Worm (Caenorhabditis elegans) whole organism, L3 larva: ENCODE data around the gene K10H10.5.

Source experiments
- R02D3.7 ChIP-seq: fragments of 150-350 bp; optimal IDR thresholded peaks from 2 replicates; lab custom pipeline; 2014; ENCODE audit warnings: missing biosample characterization, missing genetic modification characterization
- aly-2 ChIP-seq: fragments of 150-350 bp; optimal IDR thresholded peaks from 2 replicates; lab custom pipeline; 2014; ENCODE audit warnings: missing biosample characterization, missing genetic modification characterization
- ama-1 ChIP-seq: fragments of 150-350 bp; optimal IDR thresholded peaks from 2 replicates; lab custom pipeline; 2018
- ceh-28 ChIP-seq: fragments of 150-350 bp; optimal IDR thresholded peaks from 2 replicates; lab custom pipeline; 2014; ENCODE audit warnings: missing biosample characterization, missing genetic modification reagents, missing genetic modification characterization
- ceh-82 ChIP-seq: fragments of 150-350 bp; optimal IDR thresholded peaks from 2 replicates; lab custom pipeline; 2014; ENCODE audit warnings: missing biosample characterization, missing genetic modification characterization
- egl-27 ChIP-seq: sonication (generic microtip); optimal IDR thresholded peaks from 4 replicates; lab custom pipeline; 2017; ENCODE audit warnings: missing biosample characterization, missing genetic modification reagents, missing genetic modification characterization
- egl-5 ChIP-seq: fragments of 150-350 bp; optimal IDR thresholded peaks from 2 replicates; lab custom pipeline; 2017; ENCODE audit warnings: missing biosample characterization, missing genetic modification reagents, missing genetic modification characterization, inconsistent platforms
- elt-2 ChIP-seq: sonication (generic microtip); optimal IDR thresholded peaks from 2 replicates; lab custom pipeline; 2016; ENCODE audit warnings: missing genetic modification reagents, mild to moderate bottlenecking, missing genetic modification characterization, missing compliant biosample characterization
- eor-1 ChIP-seq, 2 experiments: fragments of 150-350 bp; optimal IDR thresholded peaks; 2 replicates each; lab custom pipeline; 2014 to 2018; ENCODE audit warnings: missing biosample characterization in 2 of 2, missing genetic modification characterization in 2 of 2
- fkh-10 ChIP-seq: sonication (generic microtip); optimal IDR thresholded peaks from 2 replicates; lab custom pipeline; 2017; ENCODE audit warnings: missing biosample characterization, missing genetic modification reagents, missing genetic modification characterization
- fkh-2 ChIP-seq: fragments of 150-350 bp; optimal IDR thresholded peaks from 2 replicates; lab custom pipeline; 2014; ENCODE audit warnings: missing biosample characterization, missing genetic modification reagents, missing genetic modification characterization
- fos-1 ChIP-seq: fragments of 150-350 bp; optimal IDR thresholded peaks from 2 replicates; lab custom pipeline; 2014; ENCODE audit warnings: missing biosample characterization, missing genetic modification characterization
- hmg-11 ChIP-seq: sonication (generic microtip); optimal IDR thresholded peaks from 2 replicates; lab custom pipeline; 2016; ENCODE audit warnings: missing genetic modification characterization, missing compliant biosample characterization
- jun-1 ChIP-seq: fragments of 150-350 bp; optimal IDR thresholded peaks from 2 replicates; lab custom pipeline; 2014; ENCODE audit warnings: missing biosample characterization, missing genetic modification reagents, missing genetic modification characterization
- lin-15B ChIP-seq: fragments of 150-350 bp; optimal IDR thresholded peaks from 2 replicates; lab custom pipeline; 2014; ENCODE audit warnings: missing biosample characterization, missing genetic modification characterization
- lin-39 ChIP-seq: fragments of 150-350 bp; optimal IDR thresholded peaks from 2 replicates; lab custom pipeline; 2018; ENCODE audit warnings: missing biosample characterization, missing genetic modification reagents, missing genetic modification characterization
- mdl-1 ChIP-seq: fragments of 150-350 bp; optimal IDR thresholded peaks from 2 replicates; lab custom pipeline; 2014; ENCODE audit warnings: missing biosample characterization, missing genetic modification characterization
- mml-1 ChIP-seq: fragments of 150-350 bp; sonication (generic microtip); optimal IDR thresholded peaks from 3 replicates; lab custom pipeline; 2014; ENCODE audit warnings: missing biosample characterization, missing genetic modification characterization
- nfya-1 ChIP-seq: sonication (generic microtip); optimal IDR thresholded peaks from 2 replicates; lab custom pipeline; 2017; ENCODE audit warnings: missing genetic modification characterization, mild to moderate bottlenecking, missing compliant biosample characterization, antibody characterized with exemption, moderate library complexity; ENCODE audit not compliant: insufficient read depth
- nhr-11 ChIP-seq: fragments of 150-350 bp; optimal IDR thresholded peaks from 2 replicates; lab custom pipeline; 2014; ENCODE audit warnings: missing biosample characterization, missing genetic modification characterization
- nhr-28 ChIP-seq: fragments of 150-350 bp; optimal IDR thresholded peaks from 2 replicates; lab custom pipeline; 2014; ENCODE audit warnings: missing biosample characterization, missing genetic modification characterization
- nhr-43 ChIP-seq: sonication (generic microtip); optimal IDR thresholded peaks from 2 replicates; lab custom pipeline; 2016; ENCODE audit warnings: mild to moderate bottlenecking, missing genetic modification characterization, missing compliant biosample characterization; ENCODE audit not compliant: poor library complexity, severe bottlenecking
- nhr-67 ChIP-seq: fragments of 150-350 bp; optimal IDR thresholded peaks from 2 replicates; lab custom pipeline; 2014; ENCODE audit warnings: missing biosample characterization, missing genetic modification characterization
- nhr-77 ChIP-seq: fragments of 150-350 bp; optimal IDR thresholded peaks from 2 replicates; lab custom pipeline; 2014; ENCODE audit warnings: missing biosample characterization, missing genetic modification characterization
- pha-4 ChIP-seq: fragments of 150-350 bp; optimal IDR thresholded peaks from 2 replicates; lab custom pipeline; 2014; ENCODE audit warnings: missing biosample characterization, missing genetic modification reagents, missing genetic modification characterization
- pqm-1 ChIP-seq: fragments of 150-350 bp; optimal IDR thresholded peaks from 2 replicates; lab custom pipeline; 2017; ENCODE audit warnings: missing biosample characterization, missing genetic modification characterization, inconsistent platforms
- sea-2 ChIP-seq: fragments of 150-350 bp; sonication (generic microtip); optimal IDR thresholded peaks from 4 replicates; lab custom pipeline; 2014; ENCODE audit warnings: missing biosample characterization, missing genetic modification reagents, missing genetic modification characterization
- snpc-4 ChIP-seq: fragments of 150-350 bp; optimal IDR thresholded peaks from 2 replicates; lab custom pipeline; 2014; ENCODE audit warnings: missing biosample characterization, missing genetic modification characterization
- tbx-2 ChIP-seq: sonication (generic microtip); optimal IDR thresholded peaks from 2 replicates; lab custom pipeline; 2016; ENCODE audit warnings: mild to moderate bottlenecking, missing genetic modification characterization, missing compliant biosample characterization
- zag-1 ChIP-seq: fragments of 150-350 bp; optimal IDR thresholded peaks from 2 replicates; lab custom pipeline; 2014; ENCODE audit warnings: missing biosample characterization, missing genetic modification characterization
- ztf-11 ChIP-seq: fragments of 150-350 bp; optimal IDR thresholded peaks from 2 replicates; lab custom pipeline; 2014; ENCODE audit warnings: missing biosample characterization, missing genetic modification characterization
- ztf-4 ChIP-seq: fragments of 150-350 bp; optimal IDR thresholded peaks from 2 replicates; lab custom pipeline; 2014; ENCODE audit warnings: missing biosample characterization, missing genetic modification characterization

The K10H10.5 gene

DNA sequence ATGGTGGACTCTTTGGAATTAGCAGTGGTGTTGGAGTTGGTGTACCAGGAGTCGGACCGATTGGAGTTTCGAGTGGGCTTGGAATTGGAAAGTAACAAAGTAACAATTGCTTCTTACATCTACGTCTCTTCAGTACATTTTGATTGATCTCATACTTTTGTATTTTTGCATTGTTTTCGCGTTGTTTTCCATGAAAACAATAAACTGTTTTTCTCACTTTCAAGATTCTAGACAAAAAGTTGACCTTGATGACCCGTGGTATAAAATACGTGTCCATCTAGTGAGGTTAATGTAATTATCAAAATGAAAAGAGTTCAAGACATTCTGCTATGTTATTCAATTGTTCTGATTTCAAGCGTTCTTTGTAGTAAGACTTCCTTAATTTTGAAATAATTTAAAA, at the start of gene K10H10.5:
Gene K10H10.5 (plus strand): TSS at position 301 of the 400 bp plus-strand sequence.
- no peak for TF ChIP-seq nhr-43 (tag; lab: Kevin White, UChicago)
- TF ChIP-seq eor-1 (tag; optimal IDR thresholded peaks at IDR 0.05; lab: Kevin White, UChicago), result no peak
- TF ChIP-seq fkh-10 (GFP tag; lab: Kevin White, UChicago), result no peak
- TF ChIP-seq nfya-1 (tag; lab: Kevin White, UChicago), result no peak
- TF ChIP-seq nhr-11 (tag; lab: Kevin White, UChicago), result no peak
- no peak for TF ChIP-seq ztf-4 (tag; lab: Kevin White, UChicago)
- no peak for TF ChIP-seq mml-1 (tag; lab: Kevin White, UChicago)
- no peak for TF ChIP-seq snpc-4 (tag; lab: Kevin White, UChicago)

ce11 chrII:14451934-14452333, 49.6 kb upstream of the K10H10.5 start:
- no peak for TF ChIP-seq nhr-67 (tag; lab: Kevin White, UChicago)
- no peak for TF ChIP-seq ztf-4 (tag; lab: Kevin White, UChicago)
- peak; percentile 22 for TF ChIP-seq fkh-10 (GFP tag; lab: Kevin White, UChicago)
- no peak for TF ChIP-seq lin-39 (tag; lab: Kevin White, UChicago)

DNA sequence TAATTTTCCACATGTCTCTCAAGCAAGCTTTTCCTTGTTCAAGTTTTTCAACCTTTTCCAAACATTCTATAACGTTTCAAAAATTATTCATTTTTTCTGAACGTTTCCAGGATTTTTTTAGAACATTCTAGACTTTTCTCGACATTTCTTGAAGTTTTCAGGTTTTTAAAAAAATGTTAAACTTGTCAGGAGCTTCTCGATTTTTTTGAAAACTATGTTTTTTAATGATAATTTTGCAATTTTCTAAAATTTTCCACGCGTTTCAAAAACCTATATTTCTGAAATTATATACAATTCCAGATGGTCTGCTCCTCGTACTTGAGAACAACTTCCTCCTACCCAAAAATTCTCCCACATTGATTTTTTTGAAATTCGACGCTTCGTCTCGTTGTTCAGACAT, 46.2 kb upstream of the K10H10.5 start, which contains the start of gene dmsr-6:
Gene dmsr-6 (plus strand): TSS at position 301 of the 400 bp plus-strand sequence.
- TF ChIP-seq egl-5 (tag; lab: Kevin White, UChicago) (no peak), eor-1 (tag; optimal IDR thresholded peaks at IDR 0.05; lab: Kevin White, UChicago) (no peak), zag-1 (no peak), R02D3.7 (tag; lab: Kevin White, UChicago) (no peak), ceh-28 (no peak), nhr-43 (tag; lab: Kevin White, UChicago) (no peak), nhr-67 (tag; lab: Kevin White, UChicago) (no peak), aly-2 (tag; lab: Kevin White, UChicago) (no peak), ztf-4 (tag; lab: Kevin White, UChicago) (no peak), fkh-2 (no peak), egl-27 (tag; lab: Kevin White, UChicago) (no peak), mml-1 (tag; lab: Kevin White, UChicago) (no peak), ama-1 (lab: Kevin White, UChicago) (no peak), nfya-1 (tag; lab: Kevin White, UChicago) (no peak), lin-15B (no peak), sea-2 (GFP tag; lab: Kevin White, UChicago) (no peak), nhr-28 (tag; lab: Kevin White, UChicago) (no peak), ceh-82 (no peak), lin-39 (tag; lab: Kevin White, UChicago) (no peak), ztf-11 (tag; lab: Kevin White, UChicago) (no peak)
- TF ChIP-seq, all 47 proteins: peak for 0

ce11 chrII:14470020-14470419, 31.5 kb upstream of the K10H10.5 start:
- TF ChIP-seq elt-2 (tag; lab: Kevin White, UChicago) (no peak), nhr-43 (tag; lab: Kevin White, UChicago) (no peak), tbx-2 (tag; lab: Kevin White, UChicago) (no peak), egl-5 (tag; lab: Kevin White, UChicago) (no peak), hmg-11 (tag; lab: Kevin White, UChicago) (no peak), nhr-28 (tag; lab: Kevin White, UChicago) (no peak), jun-1 (no peak), pqm-1 (no peak), ama-1 (lab: Kevin White, UChicago) (no peak), sea-2 (GFP tag; lab: Kevin White, UChicago) (no peak), mdl-1 (tag; lab: Kevin White, UChicago) (no peak), ceh-28 (no peak), nhr-11 (tag; lab: Kevin White, UChicago) (no peak), lin-15B (no peak), nhr-77 (tag; lab: Kevin White, UChicago) (no peak), nfya-1 (tag; lab: Kevin White, UChicago) (no peak), fkh-2 (no peak), snpc-4 (tag; lab: Kevin White, UChicago) (no peak)

DNA sequence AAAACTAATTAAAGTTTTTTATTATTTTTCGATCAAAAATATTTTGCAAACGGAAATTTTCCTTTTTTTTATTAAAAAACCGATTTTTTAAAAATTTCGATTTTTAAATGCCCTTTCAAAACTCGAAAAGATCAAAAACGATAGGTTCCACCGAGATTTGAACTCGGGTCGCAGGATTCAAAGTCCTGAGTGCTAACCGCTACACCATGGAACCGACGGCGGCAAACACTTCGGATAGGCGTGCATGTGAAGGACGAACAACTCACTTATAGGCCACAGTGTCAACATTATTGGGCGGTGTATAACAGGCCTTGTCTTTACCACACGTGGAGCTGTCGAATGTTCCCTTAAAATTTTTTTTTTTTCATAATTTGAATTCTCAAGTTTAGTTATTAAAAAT, 26.8 kb upstream of the K10H10.5 start:
- TF ChIP-seq pha-4 (peak; percentile 50), fos-1 (tag; lab: Kevin White, UChicago) (no peak), fkh-2 (no peak), hmg-11 (tag; lab: Kevin White, UChicago) (peak; percentile 17), aly-2 (tag; lab: Kevin White, UChicago) (no peak), elt-2 (tag; lab: Kevin White, UChicago) (peak; percentile 1), nhr-43 (tag; lab: Kevin White, UChicago) (peak; percentile 21)
